Worm (Caenorhabditis elegans): Measurements from ENCODE around the gene nas-24.

The nas-24 gene

ce11 chrV:13763723-13764122, 5.5 kb upstream of the nas-24 start:
- peak; percentile 56 for TF ChIP-seq nhr-11 (tag; optimal IDR thresholded peaks at IDR 0.05)
- TF ChIP-seq mep-1 (tag; optimal IDR thresholded peaks at IDR 0.05), result no peak

DNA sequence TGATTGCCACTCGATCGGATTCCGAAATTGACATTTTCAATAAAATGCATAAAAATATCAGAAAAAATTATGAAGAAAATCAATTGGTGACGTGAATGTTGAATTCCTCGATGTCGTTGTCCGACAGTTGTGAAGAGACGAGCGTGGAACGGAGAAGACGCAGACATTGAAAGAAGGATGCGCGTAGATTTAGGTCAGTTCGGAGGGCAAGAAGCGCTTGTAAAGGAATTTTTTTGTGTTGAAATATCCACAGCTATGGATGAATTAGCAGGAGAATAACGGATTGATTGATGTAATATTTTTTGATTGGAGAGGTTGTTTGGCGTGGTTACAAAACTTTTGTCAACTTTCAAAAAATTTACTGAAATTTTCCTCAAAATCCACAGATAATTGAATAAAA, 798 bp upstream of the nas-24 start, which contains the start of gene F20G2.3:
TSS of gene F20G2.3 (minus strand) at position 101 of the 400 bp plus-strand sequence.
- TF ChIP-seq ctbp-1 (GFP tag; IDR thresholded peaks at IDR 0.05) (no peak), dpl-1 (GFP tag; optimal IDR thresholded peaks at IDR 0.05) (no peak), ceh-28 (tag; optimal IDR thresholded peaks at IDR 0.05) (no peak), nhr-41 (GFP tag; IDR thresholded peaks at IDR 0.05) (no peak), spr-3 (GFP tag; optimal IDR thresholded peaks at IDR 0.05) (no peak), tra-1 (GFP tag; IDR thresholded peaks at IDR 0.05) (no peak), lin-13 (GFP tag; optimal IDR thresholded peaks at IDR 0.05) (no peak), sdz-12 (GFP tag; optimal IDR thresholded peaks at IDR 0.05) (no peak), lin-38 (GFP tag; IDR thresholded peaks at IDR 0.05) (no peak), nhr-48 (tag; optimal IDR thresholded peaks at IDR 0.05) (no peak), mes-2 (tag; optimal IDR thresholded peaks at IDR 0.05; ENCODE audit: poor library complexity, severe bottlenecking) (no peak), tag-97 (GFP tag; IDR thresholded peaks at IDR 0.05) (no peak), gei-8 (GFP tag; optimal IDR thresholded peaks at IDR 0.05) (no peak), nhr-6 (tag; optimal IDR thresholded peaks at IDR 0.05) (no peak), unc-39 (tag; optimal IDR thresholded peaks at IDR 0.05) (no peak), ztf-7 (tag; optimal IDR thresholded peaks at IDR 0.05) (no peak), lin-1 (GFP tag; IDR thresholded peaks at IDR 0.05) (no peak), aly-2 (tag; optimal IDR thresholded peaks at IDR 0.05) (no peak)

DNA sequence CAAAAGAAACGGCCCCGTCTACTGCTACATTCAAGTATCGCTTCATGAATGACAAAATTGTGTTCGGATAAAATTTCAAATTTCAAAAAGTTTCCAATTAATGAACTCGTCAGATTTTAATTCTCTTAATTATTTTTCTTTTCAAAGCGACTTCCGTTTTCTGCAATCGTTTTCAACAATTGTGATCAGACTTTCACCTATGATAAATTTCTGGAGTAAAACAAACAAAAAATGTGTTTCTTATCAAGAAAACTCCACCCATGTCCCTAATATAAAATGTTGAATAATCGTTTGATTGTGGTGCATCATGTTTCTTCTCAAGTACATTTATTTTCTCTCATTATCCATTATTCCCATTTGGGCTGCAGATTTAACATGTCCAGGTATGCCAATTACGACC, 2.0 kb downstream of the nas-24 start, which contains the start of gene F20G2.5:
TSS of gene F20G2.5 (plus strand) at position 301 of the 400 bp plus-strand sequence.
- no peak for TF ChIP-seq madf-9 (GFP tag; conservative IDR thresholded peaks at IDR 0.05)
- TF ChIP-seq snpc-4 (tag; optimal IDR thresholded peaks at IDR 0.05), result no peak
- no peak for TF ChIP-seq nhr-111 (GFP tag; optimal IDR thresholded peaks at IDR 0.05)
- TF ChIP-seq zfp-2 (tag; optimal IDR thresholded peaks at IDR 0.05), result no peak
- no peak for TF ChIP-seq unc-62 (GFP tag; optimal IDR thresholded peaks at IDR 0.05 in 1 of 2)
- TF ChIP-seq unc-62 (tag; optimal IDR thresholded peaks at IDR 0.05), result no peak
- no peak for TF ChIP-seq aha-1 (tag)
- TF ChIP-seq snpc-1.2 (GFP tag; IDR thresholded peaks at IDR 0.05), result no peak
- TF ChIP-seq ZK337.2 (GFP tag; IDR thresholded peaks at IDR 0.05), result no peak
- TF ChIP-seq nhr-28 (tag; optimal IDR thresholded peaks at IDR 0.05), result peak; percentile 49

ce11 chrV:13775529-13775928, 6.3 kb downstream of the nas-24 start, which contains the start of gene F53C11.1:
Gene F53C11.1, plus strand, starts transcription at chrV:13775796.
- TF ChIP-seq unc-62 (GFP tag; optimal IDR thresholded peaks at IDR 0.05 in 1 of 2) (peak in 1 of 2 experiments; percentile 19), unc-62 (tag; optimal IDR thresholded peaks at IDR 0.05) (no peak), dmd-6 (GFP tag; IDR thresholded peaks at IDR 0.05) (peak; percentile 34; the same call in 1 of the 2 replicates), T26A8.4 (GFP tag; IDR thresholded peaks at IDR 0.05) (no peak), nhr-28 (tag; optimal IDR thresholded peaks at IDR 0.05) (peak; percentile 19), zfp-2 (tag; optimal IDR thresholded peaks at IDR 0.05) (no peak), aha-1 (tag) (peak; percentile 77), pqm-1 (tag; optimal IDR thresholded peaks at IDR 0.05) (peak; percentile 7), fos-1 (tag; optimal IDR thresholded peaks at IDR 0.05) (no peak), spr-1 (tag; optimal IDR thresholded peaks at IDR 0.05) (no peak), arid-1 (GFP tag; conservative IDR thresholded peaks at IDR 0.05) (no peak), ceh-20 (GFP tag; IDR thresholded peaks at IDR 0.05) (no peak)

All from whole organism, L4 larva.